In genomic region chrX:14122662-14123372, dm6 we compare ENCODE assay signal across 1 fruit fly cellular context.
A peak's percentile ranks its signal among the peaks of the same experiment; 100 is the strongest.
TF ChIP-seq lines count a peak whose summit lies in the region.

No protein-coding gene starts in this region.

TF ChIP-seq in whole organism, prepupa, 60 proteins besides CTCF, POLR2A, EP300 and RAD21 (continued from another document):
- TF ChIP-seq net (GFP tag; optimal IDR thresholded peaks at IDR 0.05; lab: Kevin White, UChicago) (no peak), CG4318 (GFP tag; optimal IDR thresholded peaks at IDR 0.05; lab: Kevin White, UChicago) (no peak), CG8319 (GFP tag; optimal IDR thresholded peaks at IDR 0.05; lab: Kevin White, UChicago) (no peak), CG3919 (GFP tag; optimal IDR thresholded peaks at IDR 0.05; lab: Kevin White, UChicago) (peak; percentile 0), Sox14 (GFP tag; optimal IDR thresholded peaks at IDR 0.05; lab: Kevin White, UChicago) (no peak), Sox15 (GFP tag; optimal IDR thresholded peaks at IDR 0.05; lab: Kevin White, UChicago) (no peak), CG11762 (GFP tag; optimal IDR thresholded peaks at IDR 0.05; lab: Kevin White, UChicago; ENCODE audit: insufficient read depth) (no peak), CG34406 (GFP tag; optimal IDR thresholded peaks at IDR 0.05; lab: Kevin White, UChicago) (peak; percentile 19), OdsH (GFP tag; optimal IDR thresholded peaks at IDR 0.05; lab: Kevin White, UChicago) (peak; percentile 4), lz (GFP tag; optimal IDR thresholded peaks at IDR 0.05; lab: Kevin White, UChicago) (no peak), Met (GFP tag; optimal IDR thresholded peaks at IDR 0.05; lab: Kevin White, UChicago) (peak; percentile 9), Eip93F (GFP tag; optimal IDR thresholded peaks at IDR 0.05; lab: Kevin White, UChicago) (no peak), acj6 (GFP tag; optimal IDR thresholded peaks at IDR 0.05; lab: Kevin White, UChicago) (peak; percentile 13), CG7368 (GFP tag; optimal IDR thresholded peaks at IDR 0.05; lab: Kevin White, UChicago) (no peak), CG8632 (GFP tag; optimal IDR thresholded peaks at IDR 0.05; lab: Kevin White, UChicago) (peak; percentile 5), topi (GFP tag; optimal IDR thresholded peaks at IDR 0.05; lab: Kevin White, UChicago) (peak; percentile 5), CG6163 (GFP tag; IDR thresholded peaks at IDR 0.05; lab: Robert Waterston, UW) (no peak), ss (GFP tag; optimal IDR thresholded peaks at IDR 0.05; lab: Kevin White, UChicago) (peak; percentile 26 to 53), Lpt (GFP tag; optimal IDR thresholded peaks at IDR 0.05; lab: Kevin White, UChicago) (no peak), CG6792 (GFP tag; optimal IDR thresholded peaks at IDR 0.05; lab: Kevin White, UChicago) (peak; percentile 6), dsx (GFP tag; optimal IDR thresholded peaks at IDR 0.05; lab: Kevin White, UChicago; ENCODE audit: poor library complexity, severe bottlenecking) (peak; percentile 4), CG3032 (tag; optimal IDR thresholded peaks at IDR 0.05; lab: Kevin White, UChicago) (peak; percentile 21), CG6808 (GFP tag; optimal IDR thresholded peaks at IDR 0.05; lab: Kevin White, UChicago) (peak; percentile 42), CG11294 (GFP tag; IDR thresholded peaks at IDR 0.05; lab: Robert Waterston, UW) (no peak), CG10631 (GFP tag; optimal IDR thresholded peaks at IDR 0.05; lab: Kevin White, UChicago) (peak; percentile 26), CG6854 (GFP tag; optimal IDR thresholded peaks at IDR 0.05; lab: Kevin White, UChicago) (no peak), fkh (GFP tag; optimal IDR thresholded peaks at IDR 0.05; lab: Kevin White, UChicago) (no peak), Sox102F (GFP tag; optimal IDR thresholded peaks at IDR 0.05; lab: Kevin White, UChicago) (no peak)
